Worm (Caenorhabditis elegans): Measurements from ENCODE around the gene arrd-9.

DNA sequence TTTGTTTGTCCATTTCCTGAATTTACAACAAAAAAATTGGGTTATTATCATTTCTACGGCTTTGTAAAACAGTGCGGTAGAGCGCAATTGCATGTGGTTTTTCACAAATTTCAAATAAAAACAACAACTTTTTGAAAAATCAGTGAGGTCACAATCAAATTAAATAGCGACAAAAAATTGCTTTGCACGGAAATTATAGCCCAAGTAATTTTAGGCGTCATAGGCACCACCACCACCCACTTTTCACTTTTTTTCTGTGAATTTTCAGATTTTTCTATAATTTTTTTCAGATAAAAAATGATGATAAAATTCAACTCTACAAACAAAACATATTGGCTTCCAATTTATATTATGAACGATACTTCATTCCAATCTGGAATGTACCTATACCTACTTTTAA, 23.4 kb downstream of the arrd-9 start, which contains the start of gene sre-38:
- TF ChIP-seq flt-1 (GFP tag; IDR thresholded peaks at IDR 0.05), result no peak
- TF ChIP-seq ztf-29 (GFP tag; IDR thresholded peaks at IDR 0.05), result no peak
